Worm (Caenorhabditis elegans) whole organism, young adult: ENCODE measurements around the gene T26C5.3.

Experiments used
- B0261.1 ChIP-seq: sonication (generic microtip); optimal IDR thresholded peaks from 2 replicates; lab custom pipeline; 2016; ENCODE audit warnings: mild to moderate bottlenecking, missing genetic modification characterization, moderate library complexity, missing compliant biosample characterization
- F22D6.2 ChIP-seq: sonication (generic microtip); optimal IDR thresholded peaks from 2 replicates; lab custom pipeline; 2016; ENCODE audit warnings: mild to moderate bottlenecking, missing genetic modification characterization, missing compliant biosample characterization
- F37B4.10 ChIP-seq: fragments of 200-800 bp; sonication (Bioruptor generic); IDR thresholded peaks from 2 replicates; pipeline ENCODE4 v1.3.6; 2022; ENCODE audit warnings: missing genetic modification characterization, missing compliant biosample characterization
- K12H6.12 ChIP-seq: fragments of 200-800 bp; sonication (Bioruptor generic); optimal IDR thresholded peaks from 2 replicates; lab custom pipeline; 2018; ENCODE audit warnings: mild to moderate bottlenecking, missing genetic modification characterization, missing compliant biosample characterization
- T07F8.4 ChIP-seq: sonication (generic microtip); optimal IDR thresholded peaks from 2 replicates; lab custom pipeline; 2016; ENCODE audit warnings: mild to moderate bottlenecking, missing genetic modification characterization, moderate library complexity, missing compliant biosample characterization
- Y53F4B.3 ChIP-seq: fragments of 200-800 bp; sonication (Bioruptor generic); IDR thresholded peaks from 2 replicates; pipeline ENCODE4 v1.3.6; 2022; ENCODE audit warnings: missing genetic modification reagents, missing genetic modification characterization, missing compliant biosample characterization
- Y53G8AR.9 ChIP-seq: fragments of 200-800 bp; sonication (Bioruptor generic); conservative IDR thresholded peaks from 2 replicates; pipeline ENCODE4 v1.3.6; 2022; ENCODE audit warnings: missing genetic modification reagents, missing genetic modification characterization, missing compliant biosample characterization
- Y56A3A.18 ChIP-seq: fragments of 200-800 bp; sonication (Bioruptor generic); IDR thresholded peaks from 2 replicates; pipeline ENCODE4 v1.3.6; 2022; ENCODE audit warnings: missing genetic modification reagents, missing genetic modification characterization, missing compliant biosample characterization
- Y79H2A.3 ChIP-seq: fragments of 200-800 bp; sonication (Bioruptor generic); conservative IDR thresholded peaks from 2 replicates; pipeline ENCODE4 v1.3.6; 2022; ENCODE audit warnings: missing genetic modification reagents, missing genetic modification characterization, missing compliant biosample characterization
- Y95B8A.8 ChIP-seq: fragments of 200-800 bp; sonication (Bioruptor generic); IDR thresholded peaks from 2 replicates; pipeline ENCODE4 v1.3.6; 2022; ENCODE audit warnings: missing genetic modification reagents, missing genetic modification characterization, missing compliant biosample characterization
- akir-1 ChIP-seq: fragments of 200-800 bp; sonication (Bioruptor generic); optimal IDR thresholded peaks from 2 replicates; lab custom pipeline; 2018; ENCODE audit warnings: mild to moderate bottlenecking, missing genetic modification characterization, moderate library complexity, missing compliant biosample characterization
- attf-3 ChIP-seq: fragments of 200-800 bp; sonication (Bioruptor generic); conservative IDR thresholded peaks from 2 replicates; pipeline ENCODE4 v1.3.6; 2022; ENCODE audit warnings: missing genetic modification reagents, missing genetic modification characterization, missing compliant biosample characterization
- attf-5 ChIP-seq: fragments of 200-800 bp; sonication (Bioruptor generic); optimal IDR thresholded peaks from 2 replicates; lab custom pipeline; 2018; ENCODE audit warnings: mild to moderate bottlenecking, missing genetic modification characterization, missing compliant biosample characterization
- attf-6 ChIP-seq: fragments of 200-800 bp; sonication (Bioruptor generic); IDR thresholded peaks from 2 replicates; pipeline ENCODE4 v1.3.6; 2022; ENCODE audit warnings: missing genetic modification reagents, missing genetic modification characterization, missing compliant biosample characterization
- cebp-1 ChIP-seq, 2 experiments: fragments of 200-800 bp in 1 of 2; sonication (Bioruptor generic) in 1 of 2; sonication (generic microtip) in 1 of 2; IDR thresholded peaks in 1 of 2; optimal IDR thresholded peaks in 1 of 2; 2 replicates each; pipeline versions ENCODE4 v1.3.6 to Lab custom; 2017 to 2022; ENCODE audit warnings: missing compliant biosample characterization in 2 of 2, missing genetic modification characterization in 2 of 2, mild to moderate bottlenecking in 1 of 2, missing genetic modification reagents in 1 of 2, moderate library complexity in 1 of 2
- dox-1 ChIP-seq: fragments of 200-800 bp; sonication (Bioruptor generic); IDR thresholded peaks from 2 replicates; pipeline ENCODE4 v1.3.6; 2022; ENCODE audit warnings: missing genetic modification reagents, missing genetic modification characterization, missing compliant biosample characterization
- efl-1 ChIP-seq: fragments of 150-350 bp; optimal IDR thresholded peaks from 2 replicates; lab custom pipeline; 2014; ENCODE audit warnings: missing biosample characterization, missing genetic modification reagents, missing genetic modification characterization
- ekl-4 ChIP-seq: fragments of 200-800 bp; sonication (Bioruptor generic); IDR thresholded peaks from 2 replicates; pipeline ENCODE4 v1.3.6; 2022; ENCODE audit warnings: missing genetic modification reagents, missing genetic modification characterization, missing compliant biosample characterization
- gei-17 ChIP-seq: fragments of 200-800 bp; sonication (Bioruptor generic); optimal IDR thresholded peaks from 2 replicates; lab custom pipeline; 2018; ENCODE audit warnings: mild to moderate bottlenecking, missing genetic modification characterization, missing compliant biosample characterization
- him-1 ChIP-seq: sonication (generic microtip); optimal IDR thresholded peaks from 2 replicates; lab custom pipeline; 2016; ENCODE audit warnings: missing genotype, missing genetic modification reagents, missing genetic modification characterization, missing compliant biosample characterization
- hlh-26 ChIP-seq: fragments of 200-800 bp; sonication (Bioruptor generic); conservative IDR thresholded peaks from 2 replicates; pipeline ENCODE4 v1.3.6; 2022; ENCODE audit warnings: missing genetic modification reagents, missing genetic modification characterization, missing compliant biosample characterization
- hmg-1.2 ChIP-seq: fragments of 200-800 bp; sonication (Bioruptor generic); IDR thresholded peaks from 2 replicates; pipeline ENCODE4 v1.3.6; 2022; ENCODE audit warnings: missing genetic modification reagents, missing genetic modification characterization, missing compliant biosample characterization
- hmg-20 ChIP-seq: fragments of 200-800 bp; sonication (Bioruptor generic); IDR thresholded peaks from 2 replicates; pipeline ENCODE4 v1.3.6; 2022; ENCODE audit warnings: missing genetic modification reagents, missing genetic modification characterization, missing compliant biosample characterization
- lin-26 ChIP-seq: fragments of 200-800 bp; sonication (Bioruptor generic); IDR thresholded peaks from 2 replicates; pipeline ENCODE4 v1.3.6; 2022; ENCODE audit warnings: missing genetic modification reagents, missing genetic modification characterization, missing compliant biosample characterization
- lin-35 ChIP-seq, 3 experiments: fragments of 150-350 bp in 2 of 3; sonication (generic microtip) in 1 of 3; optimal IDR thresholded peaks; 2 replicates each; lab custom pipeline; 2014 to 2018; ENCODE audit warnings: missing biosample characterization in 3 of 3, missing genetic modification characterization in 3 of 3, missing genetic modification reagents in 3 of 3
- lin-40 ChIP-seq: sonication (generic microtip); optimal IDR thresholded peaks from 2 replicates; lab custom pipeline; 2016; ENCODE audit warnings: missing genetic modification characterization, mild to moderate bottlenecking, missing compliant biosample characterization, missing genotype, missing genetic modification reagents
- lin-54 ChIP-seq: fragments of 200-800 bp; sonication (Bioruptor generic); optimal IDR thresholded peaks from 2 replicates; lab custom pipeline; 2018; ENCODE audit warnings: mild to moderate bottlenecking, missing genetic modification characterization, missing compliant biosample characterization
- madf-6 ChIP-seq: fragments of 200-800 bp; sonication (Bioruptor generic); IDR thresholded peaks from 2 replicates; pipeline ENCODE4 v1.3.6; 2022; ENCODE audit warnings: missing genetic modification reagents, missing genetic modification characterization, missing compliant biosample characterization
- mes-4 ChIP-seq: sonication (generic microtip); optimal IDR thresholded peaks from 2 replicates; lab custom pipeline; 2016; ENCODE audit warnings: missing genotype, missing genetic modification characterization, missing compliant biosample characterization
- mxl-1 ChIP-seq: sonication (generic microtip); optimal IDR thresholded peaks from 2 replicates; lab custom pipeline; 2016; ENCODE audit warnings: missing genetic modification characterization, missing compliant biosample characterization
- nfya-1 ChIP-seq: sonication (generic microtip); optimal IDR thresholded peaks from 2 replicates; lab custom pipeline; 2017; ENCODE audit warnings: antibody characterized with exemption, missing compliant biosample characterization, missing genetic modification characterization, borderline replicate concordance; ENCODE audit not compliant: insufficient read depth
- nfyb-1 ChIP-seq: fragments of 200-800 bp; sonication (Bioruptor generic); IDR thresholded peaks from 2 replicates; pipeline ENCODE4 v1.3.6; 2022; ENCODE audit warnings: missing genetic modification reagents, missing genetic modification characterization, missing compliant biosample characterization
- nhr-120 ChIP-seq: fragments of 200-800 bp; sonication (Bioruptor generic); IDR thresholded peaks from 2 replicates; pipeline ENCODE4 v1.3.6; 2022; ENCODE audit warnings: missing genetic modification characterization, missing compliant biosample characterization
- nhr-80 ChIP-seq: sonication (generic microtip); optimal IDR thresholded peaks from 2 replicates; lab custom pipeline; 2016; ENCODE audit warnings: missing genetic modification characterization, missing compliant biosample characterization
- nhr-90 ChIP-seq: sonication (generic microtip); optimal IDR thresholded peaks from 2 replicates; lab custom pipeline; 2016; ENCODE audit warnings: missing genotype, mild to moderate bottlenecking, missing genetic modification characterization, missing compliant biosample characterization
- snpc-1.3 ChIP-seq: sonication (generic microtip); optimal IDR thresholded peaks from 2 replicates; lab custom pipeline; 2017; ENCODE audit warnings: missing genetic modification characterization, mild to moderate bottlenecking, missing compliant biosample characterization, antibody characterized with exemption, moderate library complexity, missing genotype, missing genetic modification reagents; ENCODE audit not compliant: insufficient read depth
- snpc-3.4 ChIP-seq: sonication (generic microtip); optimal IDR thresholded peaks from 2 replicates; lab custom pipeline; 2017; ENCODE audit warnings: missing genetic modification characterization, mild to moderate bottlenecking, missing compliant biosample characterization, antibody characterized with exemption, moderate library complexity, missing genotype, missing genetic modification reagents
- snpc-4 ChIP-seq, 5 experiments: fragments of 150-350 bp in 1 of 5; sonication (generic microtip) in 4 of 5; optimal IDR thresholded peaks; 2 replicates each; lab custom pipeline; 2014 to 2018; ENCODE audit warnings: missing genetic modification characterization in 5 of 5, missing biosample characterization in 3 of 5, antibody characterized with exemption in 2 of 5, mild to moderate bottlenecking in 2 of 5, missing compliant biosample characterization in 2 of 5, missing genotype in 2 of 5, moderate library complexity in 2 of 5, missing genetic modification reagents in 1 of 5
- tbp1 ChIP-seq: fragments of 200-800 bp; sonication (Bioruptor generic); optimal IDR thresholded peaks from 2 replicates; lab custom pipeline; 2018; ENCODE audit warnings: mild to moderate bottlenecking, missing genetic modification characterization, missing compliant biosample characterization
- tlf-1 ChIP-seq: fragments of 200-800 bp; sonication (Bioruptor generic); optimal IDR thresholded peaks from 2 replicates; lab custom pipeline; 2018; ENCODE audit warnings: mild to moderate bottlenecking, missing genetic modification characterization, missing compliant biosample characterization
- zfh-2 ChIP-seq: fragments of 200-800 bp; sonication (Bioruptor generic); conservative IDR thresholded peaks from 2 replicates; pipeline ENCODE4 v1.3.6; 2022; ENCODE audit warnings: missing genetic modification reagents, missing genetic modification characterization, missing compliant biosample characterization
- zim-3 ChIP-seq: sonication (generic microtip); optimal IDR thresholded peaks from 2 replicates; lab custom pipeline; 2017; ENCODE audit warnings: mild to moderate bottlenecking, missing genetic modification characterization, moderate library complexity, missing compliant biosample characterization
- ztf-25 ChIP-seq: fragments of 200-800 bp; sonication (Bioruptor generic); IDR thresholded peaks from 2 replicates; pipeline ENCODE4 v1.3.6; 2022; ENCODE audit warnings: missing genetic modification reagents, missing genetic modification characterization, missing compliant biosample characterization
- ztf-28 ChIP-seq: fragments of 200-800 bp; sonication (Bioruptor generic); IDR thresholded peaks from 2 replicates; pipeline ENCODE4 v1.3.6; 2022; ENCODE audit warnings: missing genetic modification reagents, missing genetic modification characterization, missing compliant biosample characterization
- ztf-3 ChIP-seq: fragments of 200-800 bp; sonication (Bioruptor generic); optimal IDR thresholded peaks from 2 replicates; lab custom pipeline; 2018; ENCODE audit warnings: mild to moderate bottlenecking, missing genetic modification characterization, missing compliant biosample characterization

Gene T26C5.3

DNA sequence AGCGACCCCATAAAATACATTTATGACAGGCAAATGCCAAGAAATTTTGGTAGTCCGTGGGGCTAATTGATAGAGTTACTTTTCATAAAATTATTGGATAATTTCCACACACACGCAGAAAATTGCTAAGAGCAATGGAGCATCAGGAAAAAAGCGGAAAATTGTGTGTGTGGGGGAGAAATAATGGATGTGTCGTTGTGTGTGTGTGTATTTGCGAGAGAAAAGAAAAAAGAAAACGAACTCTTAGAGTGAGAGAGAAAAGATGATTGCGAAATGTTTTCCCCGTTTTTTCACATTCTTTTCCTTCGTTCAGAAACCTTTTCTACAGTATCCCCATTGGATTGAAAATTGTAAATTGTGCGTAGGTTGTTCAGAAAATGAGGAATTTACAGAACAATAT lies 45.2 kb downstream of the T26C5.3 start:
- no peak for TF ChIP-seq attf-3
- no peak for TF ChIP-seq ztf-25 (GFP tag; lab: Robert Waterston, UW)
- no peak for TF ChIP-seq nhr-90 (tag; lab: Kevin White, UChicago)
- no peak for TF ChIP-seq F37B4.10 (GFP tag; lab: Robert Waterston, UW)
- no peak for TF ChIP-seq zfh-2 (GFP tag; lab: Robert Waterston, UW)
- no peak for TF ChIP-seq him-1 (tag; lab: Kevin White, UChicago)
- TF ChIP-seq Y56A3A.18, result no peak
- TF ChIP-seq mes-4 (tag; lab: Kevin White, UChicago), result no peak
- TF ChIP-seq cebp-1 (GFP tag; IDR thresholded peaks at IDR 0.05; lab: Robert Waterston, UW), result peak; percentile 86; the same call in 1 of the 2 replicates
- peak; percentile 96 for TF ChIP-seq cebp-1 (tag; optimal IDR thresholded peaks at IDR 0.05; lab: Kevin White, UChicago)
- TF ChIP-seq dox-1 (GFP tag; lab: Robert Waterston, UW), result peak; percentile 26; the same call in 1 of the 2 replicates
- no peak for TF ChIP-seq attf-5 (GFP tag; lab: Kevin White, UChicago)
- TF ChIP-seq tbp1, result no peak
- TF ChIP-seq nfya-1, result no peak
- no peak for TF ChIP-seq Y95B8A.8 (GFP tag; lab: Robert Waterston, UW)
- no peak for TF ChIP-seq hmg-20 (GFP tag; lab: Robert Waterston, UW)
- no peak for TF ChIP-seq snpc-4 (GFP tag; optimal IDR thresholded peaks at IDR 0.05; lab: Kevin White, UChicago)
- no peak for TF ChIP-seq snpc-4 (tag; optimal IDR thresholded peaks at IDR 0.05; lab: Kevin White, UChicago)
- TF ChIP-seq K12H6.12 (tag; lab: Kevin White, UChicago), result peak; percentile 70
- TF ChIP-seq gei-17 (GFP tag; lab: Kevin White, UChicago), result no peak
- peak; percentile 21; the same call in 1 of the 2 replicates for TF ChIP-seq hmg-1.2 (GFP tag; lab: Robert Waterston, UW)
- peak; percentile 0 for TF ChIP-seq lin-40 (tag; lab: Kevin White, UChicago)
- TF ChIP-seq ztf-28 (GFP tag; lab: Robert Waterston, UW), result no peak

DNA sequence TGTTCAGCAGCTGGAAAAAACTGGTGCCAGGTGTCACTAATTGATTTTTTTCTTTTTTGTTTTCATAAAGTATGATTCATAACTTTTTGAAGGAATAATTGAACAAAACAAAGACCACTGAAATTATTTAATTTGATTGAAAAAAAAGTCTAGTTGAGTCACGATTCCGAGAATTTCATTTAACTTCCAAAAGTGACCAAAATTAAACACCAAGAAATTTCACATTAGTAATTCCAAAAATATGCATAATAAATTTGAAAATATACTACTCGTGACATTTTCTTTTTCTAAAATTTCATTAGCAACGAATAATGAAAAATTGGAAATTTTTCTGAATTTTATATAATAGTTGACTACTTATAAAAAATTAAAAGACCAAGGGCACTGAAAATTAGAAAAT lies 45.7 kb downstream of the T26C5.3 start:
- no peak for TF ChIP-seq hlh-26 (GFP tag; lab: Robert Waterston, UW)
- TF ChIP-seq attf-3, result no peak
- TF ChIP-seq efl-1, result no peak
- TF ChIP-seq B0261.1 (tag; lab: Kevin White, UChicago), result no peak
- no peak for TF ChIP-seq attf-6 (GFP tag; lab: Robert Waterston, UW)

DNA sequence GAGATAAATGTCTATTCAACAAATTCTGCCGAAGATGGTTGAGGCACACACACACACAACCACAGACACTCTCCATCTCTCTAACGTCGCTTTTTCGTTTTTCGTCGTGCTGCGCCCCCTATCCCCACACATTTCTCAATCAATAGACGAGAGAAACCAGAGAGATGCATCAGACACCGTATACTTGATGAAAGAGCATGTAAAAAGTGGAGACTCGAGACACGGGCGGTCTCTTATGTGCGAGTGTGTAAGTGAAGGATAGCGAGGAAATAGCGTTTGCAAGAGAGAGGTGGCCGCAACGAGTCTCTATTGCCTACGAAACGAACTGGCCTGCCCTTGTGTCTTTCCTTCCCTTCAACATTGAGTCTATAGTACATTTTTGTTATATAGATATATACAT lies 46.4 kb downstream of the T26C5.3 start:
- peak; percentile 98 for TF ChIP-seq nhr-80 (tag; lab: Kevin White, UChicago)
- no peak for TF ChIP-seq attf-3
- no peak for TF ChIP-seq snpc-3.4 (tag; lab: Kevin White, UChicago)
- TF ChIP-seq dox-1 (GFP tag; lab: Robert Waterston, UW), result peak; percentile 89
- TF ChIP-seq madf-6 (GFP tag; lab: Robert Waterston, UW), result peak; percentile 17; the same call in 1 of the 2 replicates
- TF ChIP-seq nhr-120, result no peak
- TF ChIP-seq mxl-1 (tag; lab: Kevin White, UChicago), result no peak
- TF ChIP-seq akir-1 (GFP tag; lab: Kevin White, UChicago), result no peak
- peak; percentile 81 for TF ChIP-seq Y53G8AR.9 (GFP tag; lab: Robert Waterston, UW)
- TF ChIP-seq T07F8.4 (tag; lab: Kevin White, UChicago), result no peak
- TF ChIP-seq lin-40 (tag; lab: Kevin White, UChicago), result peak; percentile 87
- peak in 1 of 3 experiments; percentile 82 for TF ChIP-seq lin-35 (GFP tag; optimal IDR thresholded peaks at IDR 0.05; lab: Kevin White, UChicago)
- peak; percentile 28 for TF ChIP-seq ztf-3 (GFP tag; lab: Kevin White, UChicago)
- TF ChIP-seq tlf-1, result peak; percentile 44
- peak; percentile 67 for TF ChIP-seq lin-54 (GFP tag; lab: Kevin White, UChicago)
- no peak for TF ChIP-seq Y79H2A.3
- TF ChIP-seq Y53F4B.3 (GFP tag; lab: Robert Waterston, UW), result no peak
- peak; percentile 91 for TF ChIP-seq nfyb-1 (GFP tag; lab: Robert Waterston, UW)
- peak; percentile 12 for TF ChIP-seq snpc-1.3 (tag; lab: Kevin White, UChicago)
- peak; percentile 63 for TF ChIP-seq lin-26 (GFP tag; lab: Robert Waterston, UW)
- TF ChIP-seq ekl-4, result peak; percentile 83
- peak; percentile 34 for TF ChIP-seq F22D6.2 (tag; lab: Kevin White, UChicago)
- no peak for TF ChIP-seq zim-3 (tag; lab: Kevin White, UChicago)
